Worm (Caenorhabditis elegans) whole organism, late embryonic: ENCODE data around the gene clpp-1.

Experiments
- C08G9.2 ChIP-seq: sonication (generic microtip); optimal IDR thresholded peaks from 2 replicates; lab custom pipeline; 2016; ENCODE audit warnings: mild to moderate bottlenecking, missing genetic modification characterization, moderate library complexity, missing compliant biosample characterization
- C38D4.7 ChIP-seq: fragments of 200-800 bp; sonication (Bioruptor generic); optimal IDR thresholded peaks from 2 replicates; lab custom pipeline; 2018; ENCODE audit warnings: mild to moderate bottlenecking, missing genetic modification characterization, moderate library complexity, missing compliant biosample characterization
- F13H6.1 ChIP-seq: sonication (generic microtip); optimal IDR thresholded peaks from 2 replicates; lab custom pipeline; 2016; ENCODE audit warnings: missing genetic modification characterization, missing compliant biosample characterization
- K09A11.1 ChIP-seq: sonication (generic microtip); optimal IDR thresholded peaks from 2 replicates; lab custom pipeline; 2017; ENCODE audit warnings: antibody characterized with exemption, mild to moderate bottlenecking, missing genetic modification characterization, missing compliant biosample characterization; ENCODE audit not compliant: insufficient read depth
- Y22D7AL.16 ChIP-seq: sonication (generic microtip); optimal IDR thresholded peaks from 2 replicates; lab custom pipeline; 2016; ENCODE audit warnings: missing genetic modification characterization, missing compliant biosample characterization
- ama-1 ChIP-seq: fragments of 150-350 bp; optimal IDR thresholded peaks from 2 replicates; lab custom pipeline; 2014
- ceh-14 ChIP-seq: sonication (generic microtip); optimal IDR thresholded peaks from 2 replicates; lab custom pipeline; 2016; ENCODE audit warnings: missing genotype, missing genetic modification characterization, missing compliant biosample characterization
- ceh-18 ChIP-seq: sonication (generic microtip); optimal IDR thresholded peaks from 2 replicates; lab custom pipeline; 2016; ENCODE audit warnings: missing genetic modification characterization, missing compliant biosample characterization
- ceh-19 ChIP-seq: fragments of 200-800 bp; sonication (Bioruptor generic); optimal IDR thresholded peaks from 2 replicates; lab custom pipeline; 2018; ENCODE audit warnings: mild to moderate bottlenecking, missing genetic modification characterization, missing compliant biosample characterization
- ceh-2 ChIP-seq: sonication (generic microtip); optimal IDR thresholded peaks from 2 replicates; lab custom pipeline; 2016; ENCODE audit warnings: missing genotype, missing genetic modification characterization, missing compliant biosample characterization
- ceh-24 ChIP-seq: sonication (generic microtip); optimal IDR thresholded peaks from 2 replicates; lab custom pipeline; 2016; ENCODE audit warnings: mild to moderate bottlenecking, missing genetic modification characterization, missing compliant biosample characterization
- ceh-30 ChIP-seq: fragments of 150-350 bp; optimal IDR thresholded peaks from 2 replicates; lab custom pipeline; 2014; ENCODE audit warnings: missing biosample characterization, missing genetic modification characterization
- ceh-31 ChIP-seq: sonication (generic microtip); optimal IDR thresholded peaks from 2 replicates; lab custom pipeline; 2016; ENCODE audit warnings: missing genetic modification characterization, missing compliant biosample characterization
- ceh-34 ChIP-seq: sonication (generic microtip); optimal IDR thresholded peaks from 2 replicates; lab custom pipeline; 2016; ENCODE audit warnings: mild to moderate bottlenecking, missing genetic modification characterization, missing compliant biosample characterization
- ceh-45 ChIP-seq: fragments of 200-800 bp; sonication (Bioruptor generic); IDR thresholded peaks from 2 replicates; pipeline ENCODE4 v1.3.6; 2022; ENCODE audit warnings: missing genetic modification reagents, missing genetic modification characterization, missing compliant biosample characterization
- ceh-48 ChIP-seq: sonication (generic microtip); optimal IDR thresholded peaks from 2 replicates; lab custom pipeline; 2016; ENCODE audit warnings: missing genetic modification characterization, inconsistent platforms, missing compliant biosample characterization
- ceh-9 ChIP-seq: sonication (generic microtip); optimal IDR thresholded peaks from 2 replicates; lab custom pipeline; 2016; ENCODE audit warnings: mild to moderate bottlenecking, missing genetic modification characterization, inconsistent platforms, missing compliant biosample characterization
- elt-2 ChIP-seq: sonication (generic microtip); optimal IDR thresholded peaks from 2 replicates; lab custom pipeline; 2016; ENCODE audit warnings: missing genetic modification reagents, missing genetic modification characterization, missing compliant biosample characterization
- elt-4 ChIP-seq: sonication (generic microtip); optimal IDR thresholded peaks from 2 replicates; lab custom pipeline; 2016; ENCODE audit warnings: missing genetic modification characterization, missing compliant biosample characterization
- ets-4 ChIP-seq: sonication (generic microtip); optimal IDR thresholded peaks from 2 replicates; lab custom pipeline; 2016; ENCODE audit warnings: missing genetic modification characterization, missing compliant biosample characterization
- fax-1 ChIP-seq: sonication (generic microtip); optimal IDR thresholded peaks from 2 replicates; lab custom pipeline; 2016; ENCODE audit warnings: missing genotype, missing genetic modification characterization, missing compliant biosample characterization
- fkh-6 ChIP-seq: sonication (generic microtip); optimal IDR thresholded peaks from 2 replicates; lab custom pipeline; 2016; ENCODE audit warnings: missing genetic modification characterization, missing compliant biosample characterization
- gmeb-2 ChIP-seq: sonication (generic microtip); optimal IDR thresholded peaks from 2 replicates; lab custom pipeline; 2016; ENCODE audit warnings: missing genetic modification characterization, inconsistent platforms, missing compliant biosample characterization
- hlh-13 ChIP-seq: fragments of 200-800 bp; sonication (Bioruptor generic); optimal IDR thresholded peaks from 2 replicates; lab custom pipeline; 2018; ENCODE audit warnings: mild to moderate bottlenecking, missing genetic modification characterization, missing compliant biosample characterization
- hlh-30 ChIP-seq: sonication (generic microtip); optimal IDR thresholded peaks from 2 replicates; lab custom pipeline; 2017; ENCODE audit warnings: antibody characterized with exemption, missing genetic modification characterization, missing compliant biosample characterization; ENCODE audit not compliant: insufficient read depth
- madf-2 ChIP-seq: sonication (generic microtip); optimal IDR thresholded peaks from 2 replicates; lab custom pipeline; 2017; ENCODE audit warnings: missing genetic modification characterization, missing compliant biosample characterization
- nfya-1 ChIP-seq: sonication (generic microtip); optimal IDR thresholded peaks from 2 replicates; lab custom pipeline; 2017; ENCODE audit warnings: missing genetic modification characterization, mild to moderate bottlenecking, missing compliant biosample characterization, antibody characterized with exemption, moderate library complexity
- nhr-11 ChIP-seq: fragments of 150-350 bp; optimal IDR thresholded peaks from 2 replicates; lab custom pipeline; 2014; ENCODE audit warnings: missing biosample characterization, missing genetic modification characterization
- nhr-232 ChIP-seq: sonication (generic microtip); optimal IDR thresholded peaks from 2 replicates; lab custom pipeline; 2016; ENCODE audit warnings: missing genetic modification characterization, missing compliant biosample characterization
- odd-2 ChIP-seq: sonication (generic microtip); optimal IDR thresholded peaks from 2 replicates; lab custom pipeline; 2017; ENCODE audit warnings: antibody characterized with exemption, mild to moderate bottlenecking, missing genetic modification characterization, missing compliant biosample characterization
- pat-9 ChIP-seq: fragments of 200-800 bp; sonication (Bioruptor generic); optimal IDR thresholded peaks from 2 replicates; lab custom pipeline; 2018; ENCODE audit warnings: mild to moderate bottlenecking, missing genetic modification characterization, moderate library complexity, missing compliant biosample characterization
- pha-2 ChIP-seq: sonication (generic microtip); optimal IDR thresholded peaks from 2 replicates; lab custom pipeline; 2017; ENCODE audit warnings: mild to moderate bottlenecking, missing genetic modification characterization, missing compliant biosample characterization
- pqm-1 ChIP-seq: sonication (generic microtip); optimal IDR thresholded peaks from 2 replicates; lab custom pipeline; 2016; ENCODE audit warnings: missing genetic modification characterization, missing compliant biosample characterization
- pros-1 ChIP-seq: fragments of 150-350 bp; optimal IDR thresholded peaks from 2 replicates; lab custom pipeline; 2014; ENCODE audit warnings: missing biosample characterization, missing genetic modification reagents, missing genetic modification characterization
- ref-2 ChIP-seq: sonication (generic microtip); optimal IDR thresholded peaks from 2 replicates; lab custom pipeline; 2016; ENCODE audit warnings: missing genetic modification characterization, missing compliant biosample characterization
- sox-4 ChIP-seq: sonication (generic microtip); optimal IDR thresholded peaks from 2 replicates; lab custom pipeline; 2017; ENCODE audit warnings: mild to moderate bottlenecking, missing genetic modification characterization, inconsistent platforms, missing compliant biosample characterization
- tbx-2 ChIP-seq: sonication (generic microtip); optimal IDR thresholded peaks from 2 replicates; lab custom pipeline; 2016; ENCODE audit warnings: missing genetic modification characterization, missing compliant biosample characterization
- tbx-7 ChIP-seq: sonication (generic microtip); optimal IDR thresholded peaks from 2 replicates; lab custom pipeline; 2016; ENCODE audit warnings: missing genotype, missing genetic modification characterization, missing compliant biosample characterization
- unc-42 ChIP-seq: sonication (generic microtip); optimal IDR thresholded peaks from 2 replicates; lab custom pipeline; 2016; ENCODE audit warnings: missing genotype, missing genetic modification characterization, missing compliant biosample characterization
- unc-55 ChIP-seq: sonication (generic microtip); optimal IDR thresholded peaks from 2 replicates; lab custom pipeline; 2017; ENCODE audit warnings: missing biosample characterization, missing genetic modification reagents, missing genetic modification characterization

The clpp-1 gene

DNA sequence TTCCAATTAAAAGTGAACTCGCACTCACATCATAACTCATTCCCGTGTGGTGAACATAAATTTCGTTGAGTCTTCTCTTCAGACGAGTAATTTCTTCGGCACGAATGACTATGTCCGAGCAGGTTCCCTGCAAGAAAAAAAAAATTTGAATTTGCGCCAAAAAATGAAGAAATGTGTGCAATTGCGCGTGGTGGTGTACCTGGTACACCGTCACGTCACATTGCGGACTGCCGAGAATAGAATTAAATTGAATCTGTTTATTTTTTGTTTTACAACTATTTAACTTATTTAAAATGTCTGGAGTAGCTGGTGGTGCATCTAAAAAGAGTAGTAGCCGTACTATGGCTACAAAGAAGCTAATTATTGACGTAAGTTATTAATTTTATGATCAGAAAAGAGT, 1.7 kb downstream of the clpp-1 start, which contains the start of gene mdt-22:
Gene mdt-22, plus strand, starts transcription at position 263 of the 400 bp plus-strand sequence.
- TF ChIP-seq ceh-34 (tag; lab: Kevin White, UChicago) (peak; percentile 35), odd-2 (tag; lab: Kevin White, UChicago) (no peak), ets-4 (tag; lab: Kevin White, UChicago) (peak; percentile 13), sox-4 (tag; lab: Kevin White, UChicago) (peak; percentile 3), elt-2 (tag; lab: Kevin White, UChicago) (peak; percentile 22), tbx-7 (tag; lab: Kevin White, UChicago) (no peak), C08G9.2 (tag; lab: Kevin White, UChicago) (peak; percentile 38), pat-9 (tag; lab: Kevin White, UChicago) (peak; percentile 45), ceh-31 (tag; lab: Kevin White, UChicago) (peak; percentile 10), ceh-14 (tag; lab: Kevin White, UChicago) (peak; percentile 64), ceh-19 (GFP tag; lab: Kevin White, UChicago) (no peak), ceh-18 (peak; percentile 45), ceh-24 (tag; lab: Kevin White, UChicago) (peak; percentile 9), ceh-30 (tag; lab: Kevin White, UChicago) (peak; percentile 34), hlh-30 (tag; lab: Kevin White, UChicago) (no peak), unc-42 (tag; lab: Kevin White, UChicago) (peak; percentile 83), ceh-2 (tag; lab: Kevin White, UChicago) (peak; percentile 4), nfya-1 (peak; percentile 76), tbx-2 (peak; percentile 62), ceh-48 (peak; percentile 7), pha-2 (peak; percentile 13), ref-2 (peak; percentile 51), ceh-9 (tag; lab: Kevin White, UChicago) (no peak)

DNA sequence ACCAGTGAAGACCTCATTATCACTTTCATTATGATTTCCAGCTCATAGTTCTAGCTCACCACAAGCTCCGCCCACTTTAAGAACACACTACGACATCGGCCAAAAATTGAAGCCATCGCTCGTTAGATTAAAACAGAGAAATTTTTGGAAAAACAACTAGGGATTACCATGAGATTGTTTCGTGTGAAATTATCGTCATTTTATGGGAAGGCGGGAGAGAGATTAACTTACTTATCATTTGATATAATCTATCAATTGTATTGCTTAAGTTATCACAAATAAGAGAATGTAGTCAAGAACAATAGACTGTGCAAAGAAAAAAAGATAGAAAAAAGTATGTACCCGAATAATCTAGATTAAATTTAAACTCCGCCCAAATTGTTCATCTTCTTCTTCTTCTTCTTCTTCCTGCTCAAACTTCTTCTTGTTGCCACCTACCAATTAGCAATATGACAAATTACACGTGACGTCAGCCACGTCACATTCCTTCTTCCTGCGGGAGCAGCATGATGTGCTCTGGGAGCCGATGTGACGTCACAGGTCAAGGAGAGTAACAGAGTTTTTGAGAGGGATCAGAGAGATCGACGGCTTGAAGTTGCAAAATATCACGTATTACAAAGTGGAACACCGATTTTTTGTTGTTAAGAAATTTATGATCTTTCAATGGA, 2.4 kb downstream of the clpp-1 start, which contains the start of gene nep-26:
Gene nep-26, minus strand, starts transcription at position 51 of the 668 bp plus-strand sequence.
- TF ChIP-seq elt-2 (tag; lab: Kevin White, UChicago) (no peak), unc-55 (peak; percentile 33)
- TF ChIP-seq, all 69 proteins: peak for 1

ce11 chrII:10294262-10294661, 8.4 kb downstream of the clpp-1 start:
- TF ChIP-seq pros-1 (tag; lab: Kevin White, UChicago) (no peak), K09A11.1 (tag; lab: Kevin White, UChicago) (no peak), ceh-34 (tag; lab: Kevin White, UChicago) (no peak), elt-4 (tag; lab: Kevin White, UChicago) (no peak), fax-1 (tag; lab: Kevin White, UChicago) (no peak), pqm-1 (tag; lab: Kevin White, UChicago) (no peak), tbx-7 (tag; lab: Kevin White, UChicago) (no peak), ceh-30 (tag; lab: Kevin White, UChicago) (no peak), ceh-19 (GFP tag; lab: Kevin White, UChicago) (no peak), madf-2 (tag; lab: Kevin White, UChicago) (no peak), ama-1 (lab: Kevin White, UChicago) (no peak)
- TF ChIP-seq, all 69 proteins: peak for 0

ce11 chrII:10288926-10289325, 13.7 kb downstream of the clpp-1 start:
- TF ChIP-seq C38D4.7 (GFP tag; lab: Kevin White, UChicago) (no peak), madf-2 (tag; lab: Kevin White, UChicago) (no peak), ceh-45 (no peak), nhr-232 (no peak), hlh-13 (no peak), fkh-6 (tag; lab: Kevin White, UChicago) (no peak), tbx-7 (tag; lab: Kevin White, UChicago) (no peak), hlh-30 (tag; lab: Kevin White, UChicago) (no peak), nhr-11 (no peak), gmeb-2 (tag; lab: Kevin White, UChicago) (no peak), ceh-18 (no peak), tbx-2 (no peak), ama-1 (lab: Kevin White, UChicago) (no peak), Y22D7AL.16 (tag; lab: Kevin White, UChicago) (no peak), F13H6.1 (no peak), pha-2 (no peak), sox-4 (tag; lab: Kevin White, UChicago) (no peak)
